Fruit fly (Drosophila melanogaster) whole organism, embryonic: ENCODE results near the gene Rab9.
A peak's percentile ranks its signal among the peaks of the same experiment; 100 is the strongest.

Source experiments
- Atf-2 ChIP-seq: fragments of 200-800 bp; sonication (Bioruptor generic); optimal IDR thresholded peaks from 2 replicates; lab custom pipeline; 2016; ENCODE audit warnings: missing biosample characterization, missing genetic modification characterization
- BEAF-32 ChIP-seq: fragments of 200-800 bp; sonication (Bioruptor generic); optimal IDR thresholded peaks from 3 replicates; lab custom pipeline; 2017; ENCODE audit warnings: missing biosample characterization, missing genetic modification characterization, mild to moderate bottlenecking, moderate library complexity, missing genetic modification reagents
- Bteb2 ChIP-seq: fragments of 200-800 bp; sonication (Bioruptor generic); optimal IDR thresholded peaks from 2 replicates; lab custom pipeline; 2016; ENCODE audit warnings: missing biosample characterization, missing genetic modification characterization
- CG10366 ChIP-seq: fragments of 200-800 bp; sonication (Bioruptor generic); IDR thresholded peaks from 2 replicates; pipeline ENCODE4 v1.3.6; 2022; ENCODE audit warnings: missing biosample characterization, missing genetic modification characterization
- CG12659 ChIP-seq: fragments of 200-800 bp; sonication (Bioruptor generic); optimal IDR thresholded peaks from 3 replicates; lab custom pipeline; 2017; ENCODE audit warnings: mild to moderate bottlenecking, missing biosample characterization, missing genetic modification reagents, missing genetic modification characterization
- CG14014 ChIP-seq: fragments of 200-800 bp; sonication (Bioruptor generic); IDR thresholded peaks from 2 replicates; pipeline ENCODE4 v1.3.6; 2022; ENCODE audit warnings: missing biosample characterization, missing genetic modification characterization
- CG14860 ChIP-seq: fragments of 200-800 bp; sonication (Bioruptor generic); IDR thresholded peaks from 3 replicates; pipeline ENCODE4 v1.3.6; 2022; ENCODE audit warnings: missing biosample characterization, missing genetic modification characterization; ENCODE audit not compliant: partially characterized antibody
- CG15011 ChIP-seq: fragments of 200-800 bp; sonication (Bioruptor generic); optimal IDR thresholded peaks from 3 replicates; lab custom pipeline; 2018; ENCODE audit warnings: missing biosample characterization, mild to moderate bottlenecking, missing genetic modification characterization
- CG1529 ChIP-seq: fragments of 200-800 bp; sonication (Bioruptor generic); optimal IDR thresholded peaks from 3 replicates; lab custom pipeline; 2018; ENCODE audit warnings: missing biosample characterization, missing genetic modification characterization
- CG17802 ChIP-seq: fragments of 200-800 bp; sonication (Bioruptor generic); optimal IDR thresholded peaks from 2 replicates; lab custom pipeline; 2018; ENCODE audit warnings: missing biosample characterization, mild to moderate bottlenecking, missing genetic modification characterization, moderate library complexity
- CG3847 ChIP-seq: fragments of 200-800 bp; sonication (Bioruptor generic); IDR thresholded peaks from 2 replicates; pipeline ENCODE4 v1.3.6; 2022; ENCODE audit warnings: missing biosample characterization, missing genetic modification characterization
- CG42726 ChIP-seq: fragments of 200-800 bp; sonication (Bioruptor generic); IDR thresholded peaks from 2 replicates; pipeline ENCODE4 v1.3.6; 2022; ENCODE audit warnings: missing biosample characterization, missing genetic modification characterization; ENCODE audit not compliant: partially characterized antibody
- CG6765 ChIP-seq: fragments of 200-800 bp; sonication (Bioruptor generic); optimal IDR thresholded peaks from 3 replicates; lab custom pipeline; 2017; ENCODE audit warnings: missing biosample characterization, mild to moderate bottlenecking, missing genetic modification characterization
- CG6813 ChIP-seq: fragments of 200-800 bp; sonication (Bioruptor generic); optimal IDR thresholded peaks from 2 replicates; lab custom pipeline; 2017; ENCODE audit warnings: missing biosample characterization, missing genetic modification characterization, mild to moderate bottlenecking, moderate library complexity, missing genetic modification reagents
- CG7357 ChIP-seq: fragments of 200-800 bp; sonication (Bioruptor generic); IDR thresholded peaks from 3 replicates; pipeline ENCODE4 v1.3.6; 2022; ENCODE audit warnings: missing biosample characterization, missing genetic modification characterization
- CG8089 ChIP-seq: fragments of 200-800 bp; sonication (Bioruptor generic); optimal IDR thresholded peaks from 3 replicates; lab custom pipeline; 2016; ENCODE audit warnings: missing biosample characterization, missing genetic modification characterization
- CG8359 ChIP-seq: fragments of 200-800 bp; sonication (Bioruptor generic); optimal IDR thresholded peaks from 2 replicates; lab custom pipeline; 2017; ENCODE audit warnings: missing biosample characterization, mild to moderate bottlenecking, missing genetic modification characterization, borderline replicate concordance
- CG8944 ChIP-seq: fragments of 200-800 bp; sonication (Bioruptor generic); optimal IDR thresholded peaks from 3 replicates; lab custom pipeline; 2016; ENCODE audit warnings: missing biosample characterization, missing genetic modification characterization
- Dip3 ChIP-seq: fragments of 200-800 bp; sonication (Bioruptor generic); optimal IDR thresholded peaks from 3 replicates; lab custom pipeline; 2016; ENCODE audit warnings: missing biosample characterization, missing genetic modification characterization
- Elba2 ChIP-seq: fragments of 200-800 bp; sonication (Bioruptor generic); optimal IDR thresholded peaks from 3 replicates; lab custom pipeline; 2016; ENCODE audit warnings: missing biosample characterization, missing genetic modification characterization
- Fer3 ChIP-seq: fragments of 200-800 bp; sonication (Bioruptor generic); optimal IDR thresholded peaks from 2 replicates; lab custom pipeline; 2018; ENCODE audit warnings: missing biosample characterization, mild to moderate bottlenecking, missing genetic modification characterization, moderate library complexity
- HLH3B ChIP-seq: fragments of 200-800 bp; sonication (Bioruptor generic); IDR thresholded peaks from 2 replicates; pipeline ENCODE4 v1.3.6; 2022; ENCODE audit warnings: missing biosample characterization, missing genetic modification characterization
- Hey ChIP-seq: fragments of 200-800 bp; sonication (Bioruptor generic); optimal IDR thresholded peaks from 3 replicates; lab custom pipeline; 2018; ENCODE audit warnings: missing biosample characterization, mild to moderate bottlenecking, missing genetic modification characterization
- HmgD ChIP-seq: fragments of 200-800 bp; sonication (Bioruptor generic); optimal IDR thresholded peaks from 3 replicates; lab custom pipeline; 2016; ENCODE audit warnings: missing biosample characterization, missing genetic modification characterization
- NC2β ChIP-seq: fragments of 200-800 bp; sonication (Bioruptor generic); optimal IDR thresholded peaks from 2 replicates; lab custom pipeline; 2016; ENCODE audit warnings: missing biosample characterization, missing genetic modification characterization
- NFAT ChIP-seq: fragments of 200-800 bp; sonication (Bioruptor generic); IDR thresholded peaks from 2 replicates; pipeline ENCODE4 v1.3.6; 2022; ENCODE audit warnings: missing biosample characterization, missing genetic modification characterization
- Spps ChIP-seq: fragments of 200-800 bp; sonication (Bioruptor generic); optimal IDR thresholded peaks from 2 replicates; lab custom pipeline; 2018; ENCODE audit warnings: missing biosample characterization, mild to moderate bottlenecking, missing genetic modification characterization
- Xrp1 ChIP-seq: fragments of 200-800 bp; sonication (Bioruptor generic); IDR thresholded peaks from 2 replicates; pipeline ENCODE4 v1.3.6; 2022; ENCODE audit warnings: missing biosample characterization, missing genetic modification characterization
- az2 ChIP-seq: fragments of 200-800 bp; sonication (Bioruptor generic); optimal IDR thresholded peaks from 3 replicates; lab custom pipeline; 2016; ENCODE audit warnings: missing biosample characterization, missing genetic modification characterization
- bowl ChIP-seq: fragments of 200-800 bp; sonication (Bioruptor generic); IDR thresholded peaks from 2 replicates; pipeline ENCODE4 v1.3.6; 2022; ENCODE audit warnings: missing biosample characterization, missing genetic modification characterization
- bsh ChIP-seq, 2 experiments: fragments of 200-800 bp; sonication (Bioruptor generic); optimal IDR thresholded peaks; 2 replicates each; lab custom pipeline; 2017 to 2018; ENCODE audit warnings: mild to moderate bottlenecking in 2 of 2, missing biosample characterization in 2 of 2, missing genetic modification characterization in 2 of 2, moderate library complexity in 1 of 2
- caup ChIP-seq: fragments of 200-800 bp; sonication (Bioruptor generic); optimal IDR thresholded peaks from 3 replicates; lab custom pipeline; 2017; ENCODE audit warnings: missing biosample characterization, mild to moderate bottlenecking, missing genetic modification characterization, moderate library complexity; ENCODE audit not compliant: severe bottlenecking
- danr ChIP-seq: fragments of 200-800 bp; sonication (Bioruptor generic); IDR thresholded peaks from 2 replicates; pipeline ENCODE4 v1.3.6; 2022; ENCODE audit warnings: missing biosample characterization, missing genetic modification characterization
- dmrt11E ChIP-seq: fragments of 200-800 bp; sonication (Bioruptor generic); optimal IDR thresholded peaks from 3 replicates; lab custom pipeline; 2018; ENCODE audit warnings: missing biosample characterization, mild to moderate bottlenecking, missing genetic modification characterization, moderate library complexity
- fd96Cb ChIP-seq: fragments of 200-800 bp; sonication (Bioruptor generic); optimal IDR thresholded peaks from 2 replicates; lab custom pipeline; 2018; ENCODE audit warnings: missing biosample characterization, mild to moderate bottlenecking, missing genetic modification characterization, moderate library complexity
- ken ChIP-seq: fragments of 200-800 bp; sonication (Bioruptor generic); IDR thresholded peaks from 3 replicates; pipeline ENCODE4 v1.3.6; 2022; ENCODE audit warnings: missing biosample characterization, missing genetic modification characterization
- lilli ChIP-seq: fragments of 200-800 bp; sonication (Bioruptor generic); optimal IDR thresholded peaks from 3 replicates; lab custom pipeline; 2016; ENCODE audit warnings: missing biosample characterization, missing genetic modification characterization
- maf-S ChIP-seq: fragments of 200-800 bp; sonication (Bioruptor generic); optimal IDR thresholded peaks from 2 replicates; lab custom pipeline; 2016; ENCODE audit warnings: missing biosample characterization, missing genetic modification characterization
- p53 ChIP-seq: fragments of 200-800 bp; sonication (Bioruptor generic); optimal IDR thresholded peaks from 2 replicates; lab custom pipeline; 2016; ENCODE audit warnings: missing biosample characterization, missing genetic modification characterization
- pan ChIP-seq, 4 experiments: fragments of >200 bp in 3 of 4; fragments of 200-800 bp in 1 of 4; sonication (Bioruptor generic) in 1 of 4; optimal IDR thresholded peaks in 3 of 4; IDR thresholded peaks in 1 of 4; 2 replicates each; pipeline versions ENCODE4 v1.3.6 to Lab custom; 2017 to 2022; ENCODE audit warnings: missing biosample characterization in 2 of 4, missing genetic modification characterization in 2 of 4, mixed read lengths in 1 of 4
- pho ChIP-seq: fragments of 200-800 bp; sonication (Bioruptor generic); optimal IDR thresholded peaks from 2 replicates; lab custom pipeline; 2016; ENCODE audit warnings: missing biosample characterization, missing genetic modification characterization
- pnt ChIP-seq: fragments of 200-800 bp; sonication (Bioruptor generic); optimal IDR thresholded peaks from 3 replicates; lab custom pipeline; 2016; ENCODE audit warnings: missing biosample characterization, missing genetic modification characterization
- prd ChIP-seq, 3 experiments: fragments of >200 bp in 2 of 3; fragments of 200-800 bp in 1 of 3; sonication (Bioruptor generic) in 1 of 3; optimal IDR thresholded peaks in 2 of 3; IDR thresholded peaks in 1 of 3; 2 replicates in 2 of 3; 3 replicates in 1 of 3; pipeline versions ENCODE4 v1.3.6 to Lab custom; 2017 to 2022; ENCODE audit warnings: missing biosample characterization in 1 of 3, missing genetic modification characterization in 1 of 3
- pros ChIP-seq: fragments of 200-800 bp; sonication (Bioruptor generic); optimal IDR thresholded peaks from 3 replicates; lab custom pipeline; 2019; ENCODE audit warnings: missing biosample characterization, mild to moderate bottlenecking, missing genetic modification characterization, moderate library complexity
- tap ChIP-seq: fragments of 200-800 bp; optimal IDR thresholded peaks from 3 replicates; lab custom pipeline; 2019; ENCODE audit warnings: missing biosample characterization, mild to moderate bottlenecking, missing genetic modification characterization, moderate library complexity
- trem ChIP-seq: fragments of 200-800 bp; optimal IDR thresholded peaks from 3 replicates; lab custom pipeline; 2019; ENCODE audit warnings: missing biosample characterization, mild to moderate bottlenecking, missing genetic modification characterization, moderate library complexity
- tup ChIP-seq: fragments of 200-800 bp; sonication (Bioruptor generic); optimal IDR thresholded peaks from 2 replicates; lab custom pipeline; 2016; ENCODE audit warnings: missing biosample characterization, mild to moderate bottlenecking, missing genetic modification characterization, moderate library complexity
- wor ChIP-seq: fragments of 200-800 bp; sonication (Bioruptor generic); IDR thresholded peaks from 2 replicates; pipeline ENCODE4 v1.3.6; 2022; ENCODE audit warnings: missing biosample characterization, missing genetic modification characterization

Gene Rab9

dm6 chr2L:19423467-19424122, 8.8 kb upstream of the Rab9 start, which contains the start of the genes Alp12 and CG13085 (continued):
- TF ChIP-seq CG1529 (peak; percentile 98), caup (GFP tag; lab: Kevin White, UChicago) (peak; percentile 97), trem (peak; percentile 95), Xrp1 (GFP tag; lab: Robert Waterston, UW) (peak; percentile 97), BEAF-32 (GFP tag; lab: Kevin White, UChicago) (peak; percentile 30), CG14014 (GFP tag; lab: Robert Waterston, UW) (peak; percentile 95), p53 (GFP tag; lab: Kevin White, UChicago) (peak; percentile 86), pho (GFP tag; lab: Kevin White, UChicago) (peak; percentile 95), ken (peak; percentile 92; the same call in 2 of the 3 replicates), CG10366 (GFP tag; lab: Robert Waterston, UW) (peak; percentile 94), CG15011 (GFP tag; lab: Kevin White, UChicago) (peak; percentile 99), CG8359 (GFP tag; lab: Kevin White, UChicago) (peak; percentile 92), CG6765 (peak; percentile 99), pan (optimal IDR thresholded peaks at IDR 0.05; lab: Kevin White, UChicago) (no peak), pan (GFP tag; optimal IDR thresholded peaks at IDR 0.05 in 1 of 2, IDR thresholded peaks at IDR 0.05 in 1 of 2) (peak in 1 of 2 experiments; percentile 95), HLH3B (GFP tag; lab: Robert Waterston, UW) (peak; percentile 93), maf-S (GFP tag; lab: Kevin White, UChicago) (peak; percentile 91), tup (GFP tag; lab: Kevin White, UChicago) (peak; percentile 83), az2 (GFP tag; lab: Kevin White, UChicago) (peak; percentile 98), bowl (GFP tag; lab: Robert Waterston, UW) (peak; percentile 86), Spps (tag; lab: Kevin White, UChicago) (peak; percentile 93), Bteb2 (GFP tag; lab: Kevin White, UChicago) (peak; percentile 96), Atf-2 (GFP tag; lab: Kevin White, UChicago) (peak; percentile 94), pnt (peak; percentile 93), HmgD (GFP tag; lab: Kevin White, UChicago) (peak; percentile 61), NFAT (GFP tag; lab: Robert Waterston, UW) (peak; percentile 92), pros (peak; percentile 82), CG6813 (peak; percentile 97), NC2β (GFP tag; lab: Kevin White, UChicago) (peak; percentile 91), Fer3 (tag; lab: Kevin White, UChicago) (peak; percentile 97), fd96Cb (tag; lab: Kevin White, UChicago) (peak; percentile 97), CG3847 (GFP tag; lab: Robert Waterston, UW) (peak; percentile 97), CG42726 (no peak), Dip3 (peak; percentile 89), CG14860 (no peak), Elba2 (GFP tag; lab: Kevin White, UChicago) (peak; percentile 27), CG17802 (tag; lab: Kevin White, UChicago) (peak; percentile 82), wor (GFP tag; lab: Robert Waterston, UW) (peak; percentile 98), dmrt11E (tag; lab: Kevin White, UChicago) (peak; percentile 94), danr (GFP tag; lab: Robert Waterston, UW) (peak; percentile 93), lilli (GFP tag; lab: Kevin White, UChicago) (peak; percentile 97), CG12659 (GFP tag; lab: Kevin White, UChicago) (peak; percentile 100), CG7357 (peak; percentile 92), bsh (GFP tag; optimal IDR thresholded peaks at IDR 0.05; lab: Kevin White, UChicago) (peak; percentile 97 to 98), prd (optimal IDR thresholded peaks at IDR 0.05; lab: Kevin White, UChicago) (no peak), prd (GFP tag; IDR thresholded peaks at IDR 0.05; lab: Robert Waterston, UW) (peak; percentile 97), Hey (tag; lab: Kevin White, UChicago) (peak; percentile 84), CG8089 (peak; percentile 84), tap (tag; lab: Kevin White, UChicago) (peak; percentile 98), CG8944 (GFP tag; lab: Kevin White, UChicago) (peak; percentile 87)
